Worm (Caenorhabditis elegans): ENCODE results near the gene T03F6.6.

DNA sequence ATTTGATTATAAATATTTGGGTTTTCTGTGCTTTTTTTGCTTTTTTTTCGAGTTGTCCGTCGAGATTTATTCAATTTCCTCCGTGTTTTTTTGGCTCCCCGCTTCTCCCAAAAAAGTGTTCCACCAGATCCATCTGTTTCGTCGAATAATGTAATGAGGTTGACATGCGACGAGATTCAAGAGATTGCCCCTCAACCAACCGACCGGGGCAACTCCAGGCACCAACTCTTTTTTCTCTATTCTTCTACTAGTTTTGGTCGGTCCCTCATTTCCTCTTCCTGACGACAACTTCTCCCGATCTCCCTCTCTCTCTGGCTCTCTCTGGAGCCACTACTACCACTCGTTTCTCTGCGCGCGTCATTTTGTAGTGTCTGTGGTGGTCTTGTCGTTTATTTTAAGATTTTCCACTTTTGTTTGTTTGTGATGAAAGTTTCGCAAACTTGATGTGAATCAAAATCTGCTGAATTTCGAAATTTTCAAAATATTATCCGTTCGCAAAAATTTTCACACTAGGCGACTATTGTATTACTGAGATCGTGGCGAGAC, 32.2 kb downstream of the T03F6.6 start:
- no peak for TF ChIP-seq zag-1 (tag; optimal IDR thresholded peaks at IDR 0.05)
- TF ChIP-seq nhr-11 (tag; optimal IDR thresholded peaks at IDR 0.05): no peak
- no peak for TF ChIP-seq mdl-1 (tag; optimal IDR thresholded peaks at IDR 0.05)
- TF ChIP-seq lin-39 (tag; optimal IDR thresholded peaks at IDR 0.05): peak; percentile 50
- TF ChIP-seq aly-2 (tag; optimal IDR thresholded peaks at IDR 0.05): no peak
- TF ChIP-seq ZK546.5 (tag; optimal IDR thresholded peaks at IDR 0.05): no peak
- TF ChIP-seq nhr-237 (tag; optimal IDR thresholded peaks at IDR 0.05): no peak
- TF ChIP-seq tbx-2 (tag; optimal IDR thresholded peaks at IDR 0.05): no peak
